Fruit fly (Drosophila melanogaster): ENCODE results near the gene CG32022.

Gene CG32022

DNA sequence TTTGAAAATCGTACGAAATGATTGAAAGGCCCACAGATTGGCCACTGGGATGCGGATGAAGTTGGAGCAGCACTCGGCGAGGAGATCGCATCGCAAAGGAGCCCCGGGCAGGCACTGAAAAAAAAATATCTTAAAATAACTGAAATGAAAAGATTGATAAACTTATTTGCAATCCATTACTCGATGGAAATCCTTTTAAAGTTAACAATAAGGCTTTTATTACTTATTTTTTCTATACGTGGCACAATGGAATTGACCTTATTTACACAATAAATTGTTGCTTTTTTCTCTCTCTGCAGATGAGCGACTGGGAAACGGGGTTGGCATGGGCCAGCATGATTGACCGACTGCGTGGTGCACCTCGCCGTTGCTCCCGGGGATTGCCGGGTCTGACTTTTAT lies 30.2 kb upstream of the CG32022 start (continued):
- TF ChIP-seq Doc2 (GFP tag; IDR thresholded peaks at IDR 0.05), result no peak
- TF ChIP-seq da (GFP tag; optimal IDR thresholded peaks at IDR 0.05), result no peak
- peak; percentile 67; the same call in 2 of the 3 replicates for TF ChIP-seq CG11093 (GFP tag; IDR thresholded peaks at IDR 0.05)
- TF ChIP-seq unpg (GFP tag; optimal IDR thresholded peaks at IDR 0.05), result peak; percentile 62
- TF ChIP-seq Awh (GFP tag; IDR thresholded peaks at IDR 0.05), result peak; percentile 26; the same call in 1 of the 2 replicates
- no peak for TF ChIP-seq CG14965 (GFP tag; optimal IDR thresholded peaks at IDR 0.05; ENCODE audit: borderline replicate concordance)
- no peak for TF ChIP-seq Dek (tag; optimal IDR thresholded peaks at IDR 0.05)
- peak; percentile 27 for TF ChIP-seq cato (GFP tag; optimal IDR thresholded peaks at IDR 0.05; ENCODE audit: borderline replicate concordance)
- 0 out of 2 replicates have a peak, but pooled peaks have one; percentile 18 for TF ChIP-seq E2f1 (GFP tag; IDR thresholded peaks at IDR 0.05)
- TF ChIP-seq CG12071 (GFP tag; optimal IDR thresholded peaks at IDR 0.05), result peak; percentile 53
- TF ChIP-seq Taf1 (GFP tag; IDR thresholded peaks at IDR 0.05), result no peak
- TF ChIP-seq wdn (GFP tag; IDR thresholded peaks at IDR 0.05), result no peak
- TF ChIP-seq CG1647 (GFP tag; optimal IDR thresholded peaks at IDR 0.05), result no peak
- TF ChIP-seq CG4730 (GFP tag; IDR thresholded peaks at IDR 0.05), result peak; percentile 30; the same call in 1 of the 2 replicates
- TF ChIP-seq inv (GFP tag; IDR thresholded peaks at IDR 0.05; ENCODE audit: partially characterized antibody), result no peak
- TF ChIP-seq CG10959 (GFP tag; IDR thresholded peaks at IDR 0.05), result no peak
- TF ChIP-seq CG30403 (GFP tag; optimal IDR thresholded peaks at IDR 0.05), result peak; percentile 63
- TF ChIP-seq CTCF (GFP tag; optimal IDR thresholded peaks at IDR 0.05), result no peak
- TF ChIP-seq CG2889 (GFP tag; IDR thresholded peaks at IDR 0.05), result no peak
- peak; percentile 20 for TF ChIP-seq odd (GFP tag; optimal IDR thresholded peaks at IDR 0.05)
- no peak for TF ChIP-seq dan (GFP tag; IDR thresholded peaks at IDR 0.05)
- no peak for TF ChIP-seq CG8478 (optimal IDR thresholded peaks at IDR 0.05)
- no peak for TF ChIP-seq bbx (GFP tag; IDR thresholded peaks at IDR 0.05; ENCODE audit: partially characterized antibody)
- no peak for TF ChIP-seq ase (GFP tag; IDR thresholded peaks at IDR 0.05)
- TF ChIP-seq CG4707 (GFP tag; optimal IDR thresholded peaks at IDR 0.05), result peak; percentile 47
- peak; percentile 22; the same call in 1 of the 2 replicates for TF ChIP-seq Atf6 (GFP tag; IDR thresholded peaks at IDR 0.05)
- no peak for TF ChIP-seq CG3065 (GFP tag; optimal IDR thresholded peaks at IDR 0.05)
- TF ChIP-seq zf30C (GFP tag; optimal IDR thresholded peaks at IDR 0.05), result no peak
- peak; percentile 41; the same call in 1 of the 3 replicates for TF ChIP-seq Optix (GFP tag; IDR thresholded peaks at IDR 0.05)
- TF ChIP-seq gfzf (GFP tag; optimal IDR thresholded peaks at IDR 0.05), result no peak
- peak; percentile 14 for TF ChIP-seq CG8359 (GFP tag; optimal IDR thresholded peaks at IDR 0.05; ENCODE audit: borderline replicate concordance)
- TF ChIP-seq esg (GFP tag; conservative IDR thresholded peaks at IDR 0.05), result peak; percentile 55; the same call in 1 of the 2 replicates
- TF ChIP-seq lab (GFP tag; optimal IDR thresholded peaks at IDR 0.05), result peak; percentile 54
- TF ChIP-seq CG1529 (GFP tag; optimal IDR thresholded peaks at IDR 0.05), result peak; percentile 52
- no peak for TF ChIP-seq CG10431 (GFP tag; optimal IDR thresholded peaks at IDR 0.05)
- no peak for TF ChIP-seq CG12299 (tag; optimal IDR thresholded peaks at IDR 0.05)
- TF ChIP-seq CG10979 (tag; optimal IDR thresholded peaks at IDR 0.05), result peak; percentile 64
- peak; percentile 62 for TF ChIP-seq CG31441 (GFP tag; IDR thresholded peaks at IDR 0.05)
- TF ChIP-seq CG6791 (GFP tag; IDR thresholded peaks at IDR 0.05; ENCODE audit: partially characterized antibody), result no peak
- no peak for TF ChIP-seq ranshi (GFP tag; IDR thresholded peaks at IDR 0.05)
- TF ChIP-seq btn (GFP tag; optimal IDR thresholded peaks at IDR 0.05), result no peak
- peak; percentile 4 for TF ChIP-seq Lhr (GFP tag; optimal IDR thresholded peaks at IDR 0.05)
- no peak for TF ChIP-seq CG3847 (GFP tag; IDR thresholded peaks at IDR 0.05)
- TF ChIP-seq crp (GFP tag; optimal IDR thresholded peaks at IDR 0.05), result no peak
- peak; percentile 60 for TF ChIP-seq CG1603 (tag; optimal IDR thresholded peaks at IDR 0.05)
- TF ChIP-seq fd64A (GFP tag; optimal IDR thresholded peaks at IDR 0.05), result peak; percentile 0
- no peak for TF ChIP-seq Deaf1 (tag; optimal IDR thresholded peaks at IDR 0.05)
- peak; percentile 44 for TF ChIP-seq org-1 (GFP tag; optimal IDR thresholded peaks at IDR 0.05)
- TF ChIP-seq trh (GFP tag; optimal IDR thresholded peaks at IDR 0.05), result no peak
- TF ChIP-seq Pdp1 (GFP tag; optimal IDR thresholded peaks at IDR 0.05), result peak; percentile 17 to 33
- no peak for TF ChIP-seq CG7928 (GFP tag; optimal IDR thresholded peaks at IDR 0.05)
- TF ChIP-seq B-H1 (GFP tag; IDR thresholded peaks at IDR 0.05), result peak; percentile 49
